Worm (Caenorhabditis elegans): ENCODE results near the gene rfth-1.

The rfth-1 gene

ce11 chrIV:4538672-4539071, 27.6 kb upstream of the rfth-1 start (continued):
- TF ChIP-seq Y48G9A.11 (GFP tag; IDR thresholded peaks at IDR 0.05): 0 out of 2 replicates have a peak, but pooled peaks have one; percentile 38
- TF ChIP-seq hlh-11 (tag; optimal IDR thresholded peaks at IDR 0.05): no peak
- no peak for TF ChIP-seq cey-2 (tag; optimal IDR thresholded peaks at IDR 0.05; ENCODE audit: borderline replicate concordance, insufficient read depth)
- peak; percentile 44; the same call in 1 of the 2 replicates for TF ChIP-seq lim-7 (GFP tag; IDR thresholded peaks at IDR 0.05)
- TF ChIP-seq ctbp-1 (GFP tag; IDR thresholded peaks at IDR 0.05): no peak
- 0 out of 2 replicates have a peak, but pooled peaks have one; percentile 49 for TF ChIP-seq egl-43 (GFP tag; IDR thresholded peaks at IDR 0.05)
- TF ChIP-seq daf-19 (GFP tag; conservative IDR thresholded peaks at IDR 0.05): no peak
- peak; percentile 69 for TF ChIP-seq snpc-4 (tag; optimal IDR thresholded peaks at IDR 0.05)
- TF ChIP-seq vab-7 (GFP tag; IDR thresholded peaks at IDR 0.05): 0 out of 2 replicates have a peak, but pooled peaks have one; percentile 32
- TF ChIP-seq snpc-1.2 (GFP tag; IDR thresholded peaks at IDR 0.05): peak; percentile 84
- no peak for TF ChIP-seq lin-13 (GFP tag; optimal IDR thresholded peaks at IDR 0.05)
- TF ChIP-seq php-3 (GFP tag; IDR thresholded peaks at IDR 0.05): no peak
- no peak for TF ChIP-seq ztf-7 (tag; optimal IDR thresholded peaks at IDR 0.05)
- 0 out of 2 replicates have a peak, but pooled peaks have one; percentile 9 for TF ChIP-seq dmd-8 (GFP tag; IDR thresholded peaks at IDR 0.05)

DNA sequence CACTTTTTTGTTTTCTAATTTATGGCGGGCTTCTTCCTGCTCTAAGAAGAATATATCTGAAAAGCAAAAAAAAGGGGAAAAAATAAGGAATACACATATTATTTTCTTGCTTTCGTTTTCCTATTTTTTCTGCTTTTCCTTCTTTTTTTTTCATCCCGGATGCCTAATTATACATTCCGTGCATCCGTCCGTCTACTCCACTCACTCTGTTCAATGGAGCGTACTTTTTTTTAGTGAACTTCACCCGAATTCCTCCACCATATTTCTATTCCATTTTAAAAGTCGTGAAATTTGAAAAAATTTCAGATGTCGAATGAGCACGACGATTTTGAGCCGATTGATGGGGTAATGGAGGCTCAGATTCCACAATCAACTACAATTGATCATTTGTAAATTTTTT, 25.1 kb upstream of the rfth-1 start, which contains the start of gene ZK185.2:
Gene ZK185.2, plus strand, starts transcription at position 301 of the 400 bp plus-strand sequence.
- no peak for TF ChIP-seq saeg-2 (GFP tag; IDR thresholded peaks at IDR 0.05)
- peak; percentile 40 for TF ChIP-seq aha-1 (tag)

DNA sequence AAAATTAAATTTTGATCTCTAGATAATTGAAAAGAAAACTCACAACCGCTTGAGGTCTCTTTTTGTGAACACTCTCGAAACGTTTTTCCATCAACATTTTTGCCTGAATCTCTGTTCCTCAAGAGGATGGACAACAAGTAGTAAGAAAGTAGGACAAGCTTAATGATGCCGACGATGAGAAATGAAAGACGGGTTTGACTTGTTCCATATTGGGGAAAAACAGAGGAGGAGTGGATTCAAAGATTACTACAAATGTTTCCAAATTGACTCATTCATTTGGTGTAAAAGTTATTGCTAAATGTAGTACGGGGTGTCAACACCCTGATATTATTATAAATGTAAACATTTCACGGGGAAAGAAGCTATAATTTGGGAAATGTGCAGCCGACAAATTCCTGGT, 21.9 kb upstream of the rfth-1 start, which contains the start of gene ZK185.4:
Gene ZK185.4, minus strand, starts transcription at position 101 of the 400 bp plus-strand sequence.
- TF ChIP-seq hlh-30 (tag; optimal IDR thresholded peaks at IDR 0.05; ENCODE audit: insufficient read depth) (no peak), php-3 (GFP tag; IDR thresholded peaks at IDR 0.05) (no peak), T20F7.1 (GFP tag; optimal IDR thresholded peaks at IDR 0.05) (no peak), nhr-48 (tag; optimal IDR thresholded peaks at IDR 0.05) (no peak)

- TF ChIP-seq Y105C5A.15 (GFP tag; IDR thresholded peaks at IDR 0.05): no peak
- no peak for TF ChIP-seq nhr-6 (tag; optimal IDR thresholded peaks at IDR 0.05)
- TF ChIP-seq daf-8 (GFP tag; IDR thresholded peaks at IDR 0.05): no peak
- TF ChIP-seq pqm-1 (tag; optimal IDR thresholded peaks at IDR 0.05): peak; percentile 94
- TF ChIP-seq hlh-11 (tag; optimal IDR thresholded peaks at IDR 0.05): peak; percentile 52
- no peak for TF ChIP-seq lir-3 (tag; optimal IDR thresholded peaks at IDR 0.05)
- TF ChIP-seq F26F4.8 (GFP tag; conservative IDR thresholded peaks at IDR 0.05): no peak
- TF ChIP-seq ctbp-1 (GFP tag; IDR thresholded peaks at IDR 0.05): no peak
- TF ChIP-seq lsy-2 (tag; optimal IDR thresholded peaks at IDR 0.05): no peak
- no peak for TF ChIP-seq fos-1 (tag; optimal IDR thresholded peaks at IDR 0.05)
- 0 out of 2 replicates have a peak, but pooled peaks have one; percentile 38 for TF ChIP-seq php-3 (GFP tag; IDR thresholded peaks at IDR 0.05)
- TF ChIP-seq F37D6.2 (tag; optimal IDR thresholded peaks at IDR 0.05): no peak
- peak; percentile 78 for TF ChIP-seq dmd-6 (GFP tag; IDR thresholded peaks at IDR 0.05)
- no peak for TF ChIP-seq aha-1 (tag)
- TF ChIP-seq Y48G9A.11 (GFP tag; IDR thresholded peaks at IDR 0.05): no peak
- no peak for TF ChIP-seq ceh-44 (GFP tag; IDR thresholded peaks at IDR 0.05)
- no peak for TF ChIP-seq spr-1 (tag; optimal IDR thresholded peaks at IDR 0.05)
- no peak for TF ChIP-seq saeg-2 (GFP tag; IDR thresholded peaks at IDR 0.05)
- TF ChIP-seq unc-62 (GFP tag; optimal IDR thresholded peaks at IDR 0.05 in 1 of 2): peak in 1 of 2 experiments; percentile 84
- no peak for TF ChIP-seq unc-62 (tag; optimal IDR thresholded peaks at IDR 0.05)
- TF ChIP-seq ceh-32 (tag; optimal IDR thresholded peaks at IDR 0.05; ENCODE audit: poor library complexity): no peak
- TF ChIP-seq ces-1 (GFP tag; optimal IDR thresholded peaks at IDR 0.05): no peak
- no peak for TF ChIP-seq nhr-25 (tag; optimal IDR thresholded peaks at IDR 0.05; ENCODE audit: borderline replicate concordance, insufficient read depth)
- TF ChIP-seq rbr-2 (tag; optimal IDR thresholded peaks at IDR 0.05): no peak
- TF ChIP-seq Y5F2A.4 (GFP tag; optimal IDR thresholded peaks at IDR 0.05): no peak
- TF ChIP-seq nhr-28 (tag; optimal IDR thresholded peaks at IDR 0.05): peak; percentile 82
Observed at ce11 chrIV:4530170-4530569, 19.1 kb upstream of the rfth-1 start, which contains the start of gene ZK185.3. ZK185.3 (minus strand) TSS chrIV:4530432.
